Fruit fly (Drosophila melanogaster) whole organism, embryonic: Measurements from ENCODE around the gene CG9961.

Experiments
- Ada2b ChIP-seq: fragments of 200-800 bp; sonication (Bioruptor generic); IDR thresholded peaks from 2 replicates; pipeline ENCODE4 v1.3.6; 2022; ENCODE audit warnings: missing biosample characterization, missing genetic modification characterization
- Atf-2 ChIP-seq: fragments of 200-800 bp; sonication (Bioruptor generic); optimal IDR thresholded peaks from 2 replicates; lab custom pipeline; 2016; ENCODE audit warnings: missing biosample characterization, missing genetic modification characterization
- Blimp-1 ChIP-seq: fragments of 200-800 bp; sonication (Bioruptor generic); optimal IDR thresholded peaks from 3 replicates; lab custom pipeline; 2018; ENCODE audit warnings: missing biosample characterization, missing genetic modification characterization, mild to moderate bottlenecking, moderate library complexity, missing genetic modification reagents
- CG10147 ChIP-seq: fragments of 200-800 bp; sonication (Bioruptor generic); optimal IDR thresholded peaks from 2 replicates; lab custom pipeline; 2019; ENCODE audit warnings: missing biosample characterization, mild to moderate bottlenecking, missing genetic modification characterization, moderate library complexity
- CG10366 ChIP-seq: fragments of 200-800 bp; sonication (Bioruptor generic); IDR thresholded peaks from 2 replicates; pipeline ENCODE4 v1.3.6; 2022; ENCODE audit warnings: missing biosample characterization, missing genetic modification characterization
- CG12299 ChIP-seq: fragments of 200-800 bp; sonication (Bioruptor generic); optimal IDR thresholded peaks from 2 replicates; lab custom pipeline; 2018; ENCODE audit warnings: missing biosample characterization, mild to moderate bottlenecking, missing genetic modification characterization
- CG14014 ChIP-seq: fragments of 200-800 bp; sonication (Bioruptor generic); IDR thresholded peaks from 2 replicates; pipeline ENCODE4 v1.3.6; 2022; ENCODE audit warnings: missing biosample characterization, missing genetic modification characterization
- CG14441 ChIP-seq: fragments of 200-800 bp; sonication (Bioruptor generic); IDR thresholded peaks from 2 replicates; pipeline ENCODE4 v1.3.6; 2022; ENCODE audit warnings: missing biosample characterization, missing genetic modification characterization
- CG16815 ChIP-seq: fragments of 200-800 bp; sonication (Bioruptor generic); optimal IDR thresholded peaks from 3 replicates; lab custom pipeline; 2017; ENCODE audit warnings: missing biosample characterization, mild to moderate bottlenecking, missing genetic modification characterization
- CG1832 ChIP-seq: fragments of 200-800 bp; sonication (Bioruptor generic); optimal IDR thresholded peaks from 2 replicates; lab custom pipeline; 2017; ENCODE audit warnings: missing biosample characterization, mild to moderate bottlenecking, missing genetic modification characterization, inconsistent platforms
- CG2678 ChIP-seq: fragments of 200-800 bp; sonication (Bioruptor generic); optimal IDR thresholded peaks from 3 replicates; lab custom pipeline; 2019; ENCODE audit warnings: missing biosample characterization, mild to moderate bottlenecking, missing genetic modification characterization, moderate library complexity
- CG30403 ChIP-seq: fragments of 200-800 bp; sonication (Bioruptor generic); optimal IDR thresholded peaks from 3 replicates; lab custom pipeline; 2016; ENCODE audit warnings: missing biosample characterization, missing genetic modification characterization
- CG3847 ChIP-seq: fragments of 200-800 bp; sonication (Bioruptor generic); IDR thresholded peaks from 2 replicates; pipeline ENCODE4 v1.3.6; 2022; ENCODE audit warnings: missing biosample characterization, missing genetic modification characterization
- CG6813 ChIP-seq: fragments of 200-800 bp; sonication (Bioruptor generic); optimal IDR thresholded peaks from 2 replicates; lab custom pipeline; 2017; ENCODE audit warnings: missing biosample characterization, missing genetic modification characterization, mild to moderate bottlenecking, moderate library complexity, missing genetic modification reagents
- CG7928 ChIP-seq: fragments of 200-800 bp; sonication (Bioruptor generic); optimal IDR thresholded peaks from 2 replicates; lab custom pipeline; 2017; ENCODE audit warnings: missing biosample characterization, mild to moderate bottlenecking, missing genetic modification characterization
- CG8281 ChIP-seq: fragments of 200-800 bp; sonication (Bioruptor generic); optimal IDR thresholded peaks from 2 replicates; lab custom pipeline; 2018; ENCODE audit warnings: missing biosample characterization, mild to moderate bottlenecking, missing genetic modification characterization, moderate library complexity
- CoRest ChIP-seq: fragments of 200-800 bp; sonication (Bioruptor generic); optimal IDR thresholded peaks from 3 replicates; lab custom pipeline; 2018; ENCODE audit warnings: missing biosample characterization, mild to moderate bottlenecking, missing genetic modification characterization, moderate library complexity
- H15 ChIP-seq: fragments of 200-800 bp; sonication (Bioruptor generic); IDR thresholded peaks from 3 replicates; pipeline ENCODE4 v1.3.6; 2022; ENCODE audit warnings: missing biosample characterization, missing genetic modification characterization
- HLH4C ChIP-seq: fragments of 200-800 bp; sonication (Bioruptor generic); IDR thresholded peaks from 3 replicates; pipeline ENCODE4 v1.3.6; 2022; ENCODE audit warnings: missing biosample characterization, missing genetic modification characterization; ENCODE audit not compliant: partially characterized antibody
- Jarid2 ChIP-seq: fragments of 200-800 bp; sonication (Bioruptor generic); optimal IDR thresholded peaks from 3 replicates; lab custom pipeline; 2017; ENCODE audit warnings: mild to moderate bottlenecking, missing biosample characterization, missing genetic modification reagents, missing genetic modification characterization
- Lim3 ChIP-seq: fragments of 200-800 bp; sonication (Bioruptor generic); IDR thresholded peaks from 2 replicates; pipeline ENCODE4 v1.3.6; 2022; ENCODE audit warnings: missing biosample characterization, missing genetic modification characterization
- Lpt ChIP-seq: fragments of >200 bp; optimal IDR thresholded peaks from 2 replicates; lab custom pipeline; 2018; ENCODE audit warnings: missing biosample characterization, missing genetic modification characterization
- Mrtf ChIP-seq: fragments of 200-800 bp; sonication (Bioruptor generic); IDR thresholded peaks from 3 replicates; pipeline ENCODE4 v1.3.6; 2022; ENCODE audit warnings: missing biosample characterization, missing genetic modification characterization
- Optix ChIP-seq: fragments of 200-800 bp; sonication (Bioruptor generic); IDR thresholded peaks from 3 replicates; pipeline ENCODE4 v1.3.6; 2022; ENCODE audit warnings: missing biosample characterization, missing genetic modification characterization
- Sin3A ChIP-seq: fragments of >200 bp; optimal IDR thresholded peaks from 2 replicates; lab custom pipeline; 2018
- Ssrp ChIP-seq: fragments of 200-800 bp; sonication (Bioruptor generic); optimal IDR thresholded peaks from 2 replicates; lab custom pipeline; 2018; ENCODE audit warnings: missing biosample characterization, mild to moderate bottlenecking, missing genetic modification characterization, moderate library complexity
- YL-1 ChIP-seq: fragments of 200-800 bp; sonication (Bioruptor generic); optimal IDR thresholded peaks from 3 replicates; lab custom pipeline; 2017; ENCODE audit warnings: missing biosample characterization, mild to moderate bottlenecking, missing genetic modification characterization
- bab2 ChIP-seq: fragments of 200-800 bp; sonication (Bioruptor generic); optimal IDR thresholded peaks from 2 replicates; lab custom pipeline; 2016; ENCODE audit warnings: missing biosample characterization, missing genetic modification characterization
- crc ChIP-seq: fragments of 200-800 bp; sonication (Bioruptor generic); optimal IDR thresholded peaks from 2 replicates; lab custom pipeline; 2016; ENCODE audit warnings: missing biosample characterization, missing genetic modification characterization
- disco-r ChIP-seq: fragments of 200-800 bp; sonication (Bioruptor generic); optimal IDR thresholded peaks from 2 replicates; lab custom pipeline; 2016; ENCODE audit warnings: missing biosample characterization, missing genetic modification characterization
- ems ChIP-seq: fragments of 200-800 bp; sonication (Bioruptor generic); optimal IDR thresholded peaks from 3 replicates; lab custom pipeline; 2016; ENCODE audit warnings: missing biosample characterization, missing genetic modification characterization
- her ChIP-seq: fragments of 200-800 bp; sonication (Bioruptor generic); optimal IDR thresholded peaks from 2 replicates; lab custom pipeline; 2016; ENCODE audit warnings: missing biosample characterization, missing genetic modification characterization
- hkb ChIP-seq, 2 experiments: fragments of 200-800 bp in 1 of 2; fragments of >200 bp in 1 of 2; sonication (Bioruptor generic) in 1 of 2; IDR thresholded peaks in 1 of 2; optimal IDR thresholded peaks in 1 of 2; 2 replicates each; pipeline versions ENCODE4 v1.3.6 to Lab custom; 2017 to 2022; ENCODE audit warnings: missing biosample characterization in 1 of 2, missing genetic modification characterization in 1 of 2
- hth ChIP-seq: fragments of >200 bp; optimal IDR thresholded peaks from 2 replicates; lab custom pipeline; 2017; ENCODE audit warnings: inconsistent platforms
- jigr1 ChIP-seq: fragments of 200-800 bp; sonication (Bioruptor generic); IDR thresholded peaks from 3 replicates; pipeline ENCODE4 v1.3.6; 2022; ENCODE audit warnings: missing biosample characterization, missing genetic modification characterization
- jing ChIP-seq: fragments of 200-800 bp; sonication (Bioruptor generic); optimal IDR thresholded peaks from 2 replicates; lab custom pipeline; 2018; ENCODE audit warnings: missing biosample characterization, mild to moderate bottlenecking, missing genetic modification characterization
- lmd ChIP-seq: fragments of 200-800 bp; sonication (Bioruptor generic); IDR thresholded peaks from 2 replicates; pipeline ENCODE4 v1.3.6; 2022; ENCODE audit warnings: missing biosample characterization, missing genetic modification characterization
- mam ChIP-seq: fragments of 200-800 bp; sonication (Bioruptor generic); optimal IDR thresholded peaks from 3 replicates; lab custom pipeline; 2016; ENCODE audit warnings: missing biosample characterization, missing genetic modification characterization
- pb ChIP-seq: fragments of 200-800 bp; sonication (Bioruptor generic); optimal IDR thresholded peaks from 3 replicates; lab custom pipeline; 2016; ENCODE audit warnings: missing biosample characterization, missing genetic modification characterization
- prd ChIP-seq, 3 experiments: fragments of >200 bp in 2 of 3; fragments of 200-800 bp in 1 of 3; sonication (Bioruptor generic) in 1 of 3; optimal IDR thresholded peaks in 2 of 3; IDR thresholded peaks in 1 of 3; 2 replicates in 2 of 3; 3 replicates in 1 of 3; pipeline versions ENCODE4 v1.3.6 to Lab custom; 2017 to 2022; ENCODE audit warnings: missing biosample characterization in 1 of 3, missing genetic modification characterization in 1 of 3
- sna ChIP-seq: fragments of 200-800 bp; sonication (Bioruptor generic); IDR thresholded peaks from 2 replicates; pipeline ENCODE4 v1.3.6; 2022; ENCODE audit warnings: missing biosample characterization, missing genetic modification characterization; ENCODE audit not compliant: partially characterized antibody
- tgo ChIP-seq: fragments of 200-800 bp; sonication (Bioruptor generic); IDR thresholded peaks from 3 replicates; pipeline ENCODE4 v1.3.6; 2022; ENCODE audit warnings: missing biosample characterization, missing genetic modification characterization
- tna ChIP-seq: fragments of 200-800 bp; sonication (Bioruptor generic); IDR thresholded peaks from 2 replicates; pipeline ENCODE4 v1.3.6; 2022; ENCODE audit warnings: missing biosample characterization, missing genetic modification characterization; ENCODE audit not compliant: partially characterized antibody
- vnd ChIP-seq: fragments of 200-800 bp; sonication (Bioruptor generic); IDR thresholded peaks from 3 replicates; pipeline ENCODE4 v1.3.6; 2022; ENCODE audit warnings: missing biosample characterization, missing genetic modification characterization; ENCODE audit not compliant: partially characterized antibody
- vvl ChIP-seq: fragments of 200-800 bp; sonication (Bioruptor generic); IDR thresholded peaks from 2 replicates; pipeline ENCODE4 v1.3.6; 2022; ENCODE audit warnings: missing biosample characterization, missing genetic modification characterization

The CG9961 gene

DNA sequence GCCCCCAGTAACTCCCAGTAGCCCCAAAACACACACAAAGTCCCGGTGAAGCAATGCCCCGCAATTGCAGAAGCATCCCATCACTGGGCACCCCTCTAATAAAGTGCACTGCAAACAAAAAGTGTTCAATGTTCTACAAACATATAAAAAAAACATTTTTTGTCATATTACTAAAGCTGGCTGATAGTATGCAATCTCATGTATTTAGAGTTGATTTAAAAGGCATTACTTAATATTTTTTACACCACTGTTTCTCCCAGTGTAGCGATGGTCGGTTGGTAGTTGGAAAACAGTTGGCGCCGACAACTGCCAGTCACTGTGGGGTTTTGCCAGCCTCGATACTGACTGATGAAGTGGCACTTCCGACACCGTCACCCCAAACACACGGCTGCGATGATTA, 24.4 kb downstream of the CG9961 start (continued):
- TF ChIP-seq Lpt (GFP tag; lab: Kevin White, UChicago): no peak
- TF ChIP-seq Lim3 (GFP tag; lab: Robert Waterston, UW): no peak
- no peak for TF ChIP-seq CG1832 (GFP tag; lab: Kevin White, UChicago)
- TF ChIP-seq CG14441 (GFP tag; lab: Robert Waterston, UW): 0 out of 2 replicates have a peak, but pooled peaks have one; percentile 33
- no peak for TF ChIP-seq jigr1 (GFP tag; lab: Robert Waterston, UW)
- no peak for TF ChIP-seq CG30403 (GFP tag; lab: Kevin White, UChicago)
- no peak for TF ChIP-seq HLH4C (GFP tag; lab: Robert Waterston, UW)
- no peak for TF ChIP-seq CG10147 (GFP tag; lab: Kevin White, UChicago)
- TF ChIP-seq ems (GFP tag; lab: Kevin White, UChicago): no peak
- TF ChIP-seq CG7928 (GFP tag; lab: Kevin White, UChicago): no peak
- no peak for TF ChIP-seq pb (GFP tag; lab: Kevin White, UChicago)
- no peak for TF ChIP-seq Blimp-1
- no peak for TF ChIP-seq bab2 (GFP tag; lab: Kevin White, UChicago)
- no peak for TF ChIP-seq CG6813
- no peak for TF ChIP-seq Sin3A (lab: Kevin White, UChicago)
- no peak for TF ChIP-seq YL-1 (GFP tag; lab: Kevin White, UChicago)
- TF ChIP-seq hkb (optimal IDR thresholded peaks at IDR 0.05; lab: Kevin White, UChicago): no peak
- TF ChIP-seq hkb (GFP tag; IDR thresholded peaks at IDR 0.05; lab: Robert Waterston, UW): no peak
- no peak for TF ChIP-seq vvl
- no peak for TF ChIP-seq sna (GFP tag; lab: Robert Waterston, UW)
- 0 out of 2 replicates have a peak, but pooled peaks have one; percentile 14 for TF ChIP-seq CG10366 (GFP tag; lab: Robert Waterston, UW)
- TF ChIP-seq jing: no peak
- TF ChIP-seq disco-r (GFP tag; lab: Kevin White, UChicago): no peak
- peak; percentile 29 for TF ChIP-seq CG2678 (tag; lab: Kevin White, UChicago)
- TF ChIP-seq Mrtf (GFP tag; lab: Robert Waterston, UW): 0 out of 3 replicates have a peak, but pooled peaks have one; percentile 38
- peak; percentile 10 for TF ChIP-seq CoRest (tag; lab: Kevin White, UChicago)
- no peak for TF ChIP-seq hth (lab: Kevin White, UChicago)
- TF ChIP-seq Ada2b: peak; percentile 33; the same call in 1 of the 2 replicates
- TF ChIP-seq mam (GFP tag; lab: Kevin White, UChicago): peak; percentile 13
- TF ChIP-seq her: no peak
- TF ChIP-seq CG3847: 0 out of 2 replicates have a peak, but pooled peaks have one; percentile 4
- no peak for TF ChIP-seq Atf-2 (GFP tag; lab: Kevin White, UChicago)
- TF ChIP-seq tgo (GFP tag; lab: Robert Waterston, UW): no peak
- TF ChIP-seq CG16815: no peak
- TF ChIP-seq lmd (GFP tag; lab: Robert Waterston, UW): peak; percentile 27; the same call in 1 of the 2 replicates
- TF ChIP-seq tna: no peak
- no peak for TF ChIP-seq CG8281 (tag; lab: Kevin White, UChicago)
- no peak for TF ChIP-seq CG12299 (tag; lab: Kevin White, UChicago)
- TF ChIP-seq vnd: no peak
- TF ChIP-seq crc (GFP tag; lab: Kevin White, UChicago): no peak
- no peak for TF ChIP-seq H15 (GFP tag; lab: Robert Waterston, UW)
- no peak for TF ChIP-seq Ssrp (tag; lab: Kevin White, UChicago)
- peak; percentile 44; the same call in 1 of the 2 replicates for TF ChIP-seq CG14014 (GFP tag; lab: Robert Waterston, UW)
- TF ChIP-seq Optix: no peak
- no peak for TF ChIP-seq Jarid2
- TF ChIP-seq prd (optimal IDR thresholded peaks at IDR 0.05; lab: Kevin White, UChicago): no peak
- TF ChIP-seq prd (GFP tag; IDR thresholded peaks at IDR 0.05; lab: Robert Waterston, UW): peak; percentile 26; the same call in 1 of the 3 replicates
